Worm (Caenorhabditis elegans) whole organism, mixed stage, embryonic: ENCODE measurements around the gene F59A1.15.

ENCODE experiments used
- cnd-1 ChIP-seq: fragments of 200-800 bp; sonication (Bioruptor generic); optimal IDR thresholded peaks from 2 replicates; lab custom pipeline; 2018; ENCODE audit warnings: mild to moderate bottlenecking, missing genetic modification characterization, missing compliant biosample characterization
- elt-3 ChIP-seq: fragments of 150-350 bp; optimal IDR thresholded peaks from 2 replicates; lab custom pipeline; 2014; ENCODE audit warnings: missing biosample characterization, missing genetic modification characterization
- lin-13 ChIP-seq: fragments of 150-350 bp; optimal IDR thresholded peaks from 2 replicates; lab custom pipeline; 2014; ENCODE audit warnings: missing biosample characterization, missing genetic modification characterization
- lin-32 ChIP-seq: fragments of 200-800 bp; sonication (Bioruptor generic); optimal IDR thresholded peaks from 2 replicates; lab custom pipeline; 2018; ENCODE audit warnings: mild to moderate bottlenecking, missing genetic modification characterization, missing compliant biosample characterization
- lsy-2 ChIP-seq: fragments of 150-350 bp; optimal IDR thresholded peaks from 2 replicates; lab custom pipeline; 2014; ENCODE audit warnings: missing biosample characterization, missing genetic modification characterization
- mep-1 ChIP-seq: fragments of 150-350 bp; optimal IDR thresholded peaks from 2 replicates; lab custom pipeline; 2017; ENCODE audit warnings: missing biosample characterization, missing genetic modification reagents, missing genetic modification characterization, inconsistent platforms
- snpc-4 ChIP-seq: fragments of 150-350 bp; optimal IDR thresholded peaks from 2 replicates; lab custom pipeline; 2014; ENCODE audit warnings: missing biosample characterization, missing genetic modification characterization
- unc-120 ChIP-seq: sonication (generic microtip); optimal IDR thresholded peaks from 2 replicates; lab custom pipeline; 2017; ENCODE audit warnings: missing genetic modification characterization, missing compliant biosample characterization; ENCODE audit not compliant: poor library complexity, severe bottlenecking
- unc-39 ChIP-seq: fragments of 150-350 bp; optimal IDR thresholded peaks from 2 replicates; lab custom pipeline; 2014; ENCODE audit warnings: missing biosample characterization, missing genetic modification characterization
- ztf-11 ChIP-seq: fragments of 150-350 bp; optimal IDR thresholded peaks from 2 replicates; lab custom pipeline; 2014; ENCODE audit warnings: missing biosample characterization, missing genetic modification characterization

DNA sequence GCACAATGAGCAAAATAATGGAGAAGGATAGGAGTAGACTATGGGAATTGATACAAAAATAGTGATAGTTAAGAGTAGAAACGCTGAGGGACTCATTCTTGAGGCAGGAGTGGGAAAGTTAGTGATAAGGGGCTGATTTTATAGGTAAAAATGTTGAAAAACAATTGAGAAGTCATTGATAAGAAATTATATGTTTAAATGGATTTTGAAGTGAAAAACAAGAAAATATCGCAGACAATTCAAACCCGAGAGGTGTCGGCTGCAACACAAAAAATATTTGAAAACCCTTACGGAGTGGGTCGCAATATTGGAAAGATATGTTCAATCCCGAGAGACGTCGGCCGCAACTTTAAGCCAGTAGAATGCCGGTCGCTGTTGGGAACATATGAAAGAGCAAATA, 13.1 kb upstream of the F59A1.15 start, which contains the start of gene spp-29:
- TF ChIP-seq lin-13 (no peak), snpc-4 (tag; lab: Kevin White, UChicago) (no peak), ztf-11 (tag; lab: Kevin White, UChicago) (no peak), elt-3 (tag; lab: Kevin White, UChicago) (no peak), unc-120 (tag; lab: Kevin White, UChicago) (no peak), lin-32 (GFP tag; lab: Kevin White, UChicago) (no peak), mep-1 (tag; lab: Kevin White, UChicago) (no peak), lsy-2 (no peak), unc-39 (tag; lab: Kevin White, UChicago) (no peak), cnd-1 (tag; lab: Kevin White, UChicago) (no peak)
